ENCODE assay signal across 2 fruit fly cellular contexts in genomic region chrX:16208621-16209020, dm6.
TF ChIP-seq lines count a peak whose summit lies in the region.

No protein-coding gene starts in this region.

- TF ChIP-seq CTCF in whole organism, embryonic (GFP tag; optimal IDR thresholded peaks at IDR 0.05; lab: Kevin White, UChicago) = no peak

TF ChIP-seq in whole organism, embryonic, 481 proteins besides CTCF, POLR2A, EP300 and RAD21:
- TF ChIP-seq Nf-YC (tag; optimal IDR thresholded peaks at IDR 0.05; lab: Kevin White, UChicago) = peak; percentile 21
- TF ChIP-seq crol (GFP tag; IDR thresholded peaks at IDR 0.05; lab: Robert Waterston, UW) = 0 out of 2 replicates have a peak, but pooled peaks have one; percentile 44
- TF ChIP-seq abd-A (tag; optimal IDR thresholded peaks at IDR 0.05; lab: Kevin White, UChicago) = peak; percentile 69
- peak; percentile 42 for TF ChIP-seq pfk (GFP tag; optimal IDR thresholded peaks at IDR 0.05; lab: Kevin White, UChicago)
- peak; percentile 54 for TF ChIP-seq Nf-YB (GFP tag; optimal IDR thresholded peaks at IDR 0.05; lab: Kevin White, UChicago)
- 0 out of 3 replicates have a peak, but pooled peaks have one; percentile 25 for TF ChIP-seq z (GFP tag; IDR thresholded peaks at IDR 0.05; lab: Robert Waterston, UW)
- no peak for TF ChIP-seq CG9797 (GFP tag; optimal IDR thresholded peaks at IDR 0.05; lab: Kevin White, UChicago)
- TF ChIP-seq BtbVII (GFP tag; optimal IDR thresholded peaks at IDR 0.05; lab: Kevin White, UChicago) = no peak
- TF ChIP-seq toy (GFP tag; IDR thresholded peaks at IDR 0.05; lab: Robert Waterston, UW) = no peak

TF ChIP-seq in whole organism, prepupa, 60 proteins besides CTCF, POLR2A, EP300 and RAD21:
- TF ChIP-seq Hr38 (GFP tag; optimal IDR thresholded peaks at IDR 0.05; lab: Kevin White, UChicago) = no peak
- TF ChIP-seq dsx (GFP tag; optimal IDR thresholded peaks at IDR 0.05; lab: Kevin White, UChicago; ENCODE audit: poor library complexity, severe bottlenecking) = no peak
- 0 out of 3 replicates have a peak, but pooled peaks have one; percentile 9 for TF ChIP-seq CG6163 (GFP tag; IDR thresholded peaks at IDR 0.05; lab: Robert Waterston, UW)
TF ChIP-seq in whole organism, prepupa: peak in this region for 1.
